Worm (Caenorhabditis elegans) whole organism, early embryonic: ENCODE data around the gene ttr-52.

Experiments used
- ama-1 ChIP-seq: fragments of 150-350 bp; optimal IDR thresholded peaks from 2 replicates; lab custom pipeline; 2014
- hmg-4 ChIP-seq: fragments of 200-800 bp; sonication (Bioruptor generic); optimal IDR thresholded peaks from 2 replicates; lab custom pipeline; 2018; ENCODE audit warnings: mild to moderate bottlenecking, missing genetic modification characterization, missing compliant biosample characterization
- scrt-1 ChIP-seq: fragments of 200-800 bp; sonication (Bioruptor generic); IDR thresholded peaks from 2 replicates; pipeline ENCODE4 v1.3.6; 2022; ENCODE audit warnings: missing genetic modification characterization, missing compliant biosample characterization

- TF ChIP-seq ama-1 (lab: Kevin White, UChicago) (no peak), scrt-1 (GFP tag; lab: Robert Waterston, UW) (no peak), hmg-4 (GFP tag; lab: Kevin White, UChicago) (no peak)
Measured at ce11 chrIII:13381684-13382083, 22.8 kb upstream of the ttr-52 start.
